Worm (Caenorhabditis elegans) whole organism, L1 larva: ENCODE measurements around the gene F44E2.10.

Source experiments
- egl-27 ChIP-seq, 2 experiments: fragments of 150-350 bp in 1 of 2; sonication (generic microtip); optimal IDR thresholded peaks; 3 replicates each; lab custom pipeline; 2017 to 2018; ENCODE audit warnings: missing biosample characterization in 2 of 2, missing genetic modification characterization in 2 of 2, missing genetic modification reagents in 2 of 2
- nhr-12 ChIP-seq: sonication (generic microtip); optimal IDR thresholded peaks from 2 replicates; lab custom pipeline; 2017; ENCODE audit warnings: missing biosample characterization, missing genetic modification characterization
- nhr-237 ChIP-seq: fragments of 150-350 bp; optimal IDR thresholded peaks from 2 replicates; lab custom pipeline; 2014; ENCODE audit warnings: missing biosample characterization, missing genetic modification characterization
- pax-3 ChIP-seq: fragments of 200-800 bp; sonication (Bioruptor generic); optimal IDR thresholded peaks from 2 replicates; lab custom pipeline; 2018; ENCODE audit warnings: mild to moderate bottlenecking, missing genetic modification characterization, moderate library complexity, missing compliant biosample characterization

DNA sequence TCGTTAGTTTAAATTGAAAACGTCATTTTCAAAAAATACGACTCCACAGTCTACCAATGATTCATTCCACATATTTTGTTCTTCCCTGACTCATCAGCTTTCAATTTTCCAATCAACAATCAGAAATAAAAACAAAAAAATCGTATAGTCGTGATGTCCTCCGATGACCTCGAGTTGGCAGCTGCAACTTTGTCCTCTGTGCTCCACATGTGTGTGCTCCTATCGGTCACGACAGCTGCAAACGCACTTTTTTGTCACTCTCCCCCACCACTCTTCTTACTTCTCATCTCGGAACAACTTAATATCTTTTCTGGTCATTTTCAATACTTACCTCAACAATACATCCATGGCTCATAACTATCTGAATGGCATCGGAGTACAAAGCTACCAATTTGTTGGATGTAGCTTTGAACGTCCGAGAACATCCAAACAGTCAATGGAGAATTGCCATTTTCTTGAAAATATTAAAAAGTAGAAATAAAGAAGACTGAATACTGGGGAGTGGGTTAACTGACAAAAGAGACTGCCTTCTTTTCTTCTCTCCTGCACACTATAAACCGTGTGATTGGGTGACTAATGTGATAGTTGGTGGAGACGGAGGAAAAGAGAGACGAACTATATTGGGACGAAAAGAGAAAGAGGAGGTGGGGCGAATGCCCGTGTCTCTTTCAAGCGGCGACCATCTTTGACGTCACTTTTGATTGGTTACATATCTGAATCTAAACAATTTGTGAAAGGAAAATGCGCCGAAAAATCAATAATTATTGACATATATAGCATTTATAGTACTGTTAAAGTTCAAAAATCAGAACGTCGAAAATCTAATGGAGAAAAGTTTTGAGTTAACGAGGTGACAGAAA, 36.3 kb upstream of the F44E2.10 start:
- TF ChIP-seq nhr-12 (tag; lab: Kevin White, UChicago) (no peak), nhr-237 (tag; lab: Kevin White, UChicago) (no peak), egl-27 (tag; optimal IDR thresholded peaks at IDR 0.05; lab: Kevin White, UChicago) (no peak), pax-3 (tag; lab: Kevin White, UChicago) (no peak)
